Worm (Caenorhabditis elegans): Measurements from ENCODE around the gene kqt-2.

Gene kqt-2

ce11 chrX:8233554-8233953, 12.6 kb downstream of the kqt-2 start:
- TF ChIP-seq F16B12.6 (tag; optimal IDR thresholded peaks at IDR 0.05) = no peak
- TF ChIP-seq snu-23 (GFP tag; optimal IDR thresholded peaks at IDR 0.05) = peak; percentile 31
- TF ChIP-seq ceh-82 (tag; optimal IDR thresholded peaks at IDR 0.05) = no peak
- TF ChIP-seq nhr-85 (tag) = peak; percentile 78
- TF ChIP-seq C34B4.2 (tag; optimal IDR thresholded peaks at IDR 0.05) = no peak
- TF ChIP-seq ztf-11 (tag; optimal IDR thresholded peaks at IDR 0.05) = no peak
- peak; percentile 39 for TF ChIP-seq nhr-20 (tag; optimal IDR thresholded peaks at IDR 0.05)
- no peak for TF ChIP-seq sptf-1 (tag; optimal IDR thresholded peaks at IDR 0.05)
- peak; percentile 24 for TF ChIP-seq unc-130 (tag; optimal IDR thresholded peaks at IDR 0.05)
- no peak for TF ChIP-seq unc-86 (tag; optimal IDR thresholded peaks at IDR 0.05)
- no peak for TF ChIP-seq snpc-4 (tag; optimal IDR thresholded peaks at IDR 0.05)
- TF ChIP-seq nhr-237 (tag; optimal IDR thresholded peaks at IDR 0.05) = no peak
- peak; percentile 5 for TF ChIP-seq nhr-90 (tag; optimal IDR thresholded peaks at IDR 0.05; ENCODE audit: poor library complexity)
- no peak for TF ChIP-seq irx-1 (tag; optimal IDR thresholded peaks at IDR 0.05)
- no peak for TF ChIP-seq efl-1 (optimal IDR thresholded peaks at IDR 0.05)
- no peak for TF ChIP-seq efl-1 (GFP tag; optimal IDR thresholded peaks at IDR 0.05 in 1 of 2)
- TF ChIP-seq elt-3 (tag; optimal IDR thresholded peaks at IDR 0.05) = peak in 1 of 6 experiments; percentile 21
- TF ChIP-seq ceh-8 (GFP tag; optimal IDR thresholded peaks at IDR 0.05) = no peak
- TF ChIP-seq hlh-4 (tag; optimal IDR thresholded peaks at IDR 0.05) = no peak
- no peak for TF ChIP-seq unc-98 (GFP tag; IDR thresholded peaks at IDR 0.05)
- no peak for TF ChIP-seq nhr-12 (tag; optimal IDR thresholded peaks at IDR 0.05)
- peak; percentile 58 for TF ChIP-seq lin-14 (GFP tag; optimal IDR thresholded peaks at IDR 0.05)
- no peak for TF ChIP-seq lin-39 (tag; optimal IDR thresholded peaks at IDR 0.05)
- TF ChIP-seq nhr-11 (tag; optimal IDR thresholded peaks at IDR 0.05) = no peak
- peak in 1 of 2 experiments; percentile 18 for TF ChIP-seq lin-35 (GFP tag; optimal IDR thresholded peaks at IDR 0.05)
- no peak for TF ChIP-seq mab-9 (GFP tag; IDR thresholded peaks at IDR 0.05)
- TF ChIP-seq C04F5.9 (tag; optimal IDR thresholded peaks at IDR 0.05) = no peak
- peak; percentile 54 for TF ChIP-seq nhr-71 (tag; optimal IDR thresholded peaks at IDR 0.05)
- TF ChIP-seq nhr-47 (tag; optimal IDR thresholded peaks at IDR 0.05) = peak; percentile 24
- peak in 1 of 2 experiments; percentile 4 for TF ChIP-seq mdl-1 (tag; optimal IDR thresholded peaks at IDR 0.05)
- TF ChIP-seq efl-3 (GFP tag; optimal IDR thresholded peaks at IDR 0.05) = no peak

- TF ChIP-seq ets-5 (GFP tag; IDR thresholded peaks at IDR 0.05) (no peak), lin-14 (GFP tag; optimal IDR thresholded peaks at IDR 0.05) (peak; percentile 99), unc-130 (tag; optimal IDR thresholded peaks at IDR 0.05) (peak; percentile 91), pqm-1 (tag; optimal IDR thresholded peaks at IDR 0.05) (no peak), lir-3 (tag; optimal IDR thresholded peaks at IDR 0.05; ENCODE audit: poor library complexity) (peak; percentile 84), lin-15B (tag; optimal IDR thresholded peaks at IDR 0.05) (no peak), unc-62 (GFP tag; optimal IDR thresholded peaks at IDR 0.05) (no peak), pag-3 (tag; optimal IDR thresholded peaks at IDR 0.05; ENCODE audit: borderline replicate concordance, insufficient read depth) (no peak), fkh-4 (tag; optimal IDR thresholded peaks at IDR 0.05; ENCODE audit: borderline replicate concordance) (peak; percentile 33), lin-35 (GFP tag; optimal IDR thresholded peaks at IDR 0.05) (peak; percentile 62 to 89), nhr-28 (tag; optimal IDR thresholded peaks at IDR 0.05) (no peak), mep-1 (tag; optimal IDR thresholded peaks at IDR 0.05) (peak; percentile 82), aly-2 (tag; optimal IDR thresholded peaks at IDR 0.05) (no peak), hlh-4 (tag; optimal IDR thresholded peaks at IDR 0.05) (no peak), unc-30 (tag; optimal IDR thresholded peaks at IDR 0.05) (no peak), mdl-1 (tag; optimal IDR thresholded peaks at IDR 0.05) (peak; percentile 81 to 100), nhr-11 (tag; optimal IDR thresholded peaks at IDR 0.05) (peak; percentile 18), lsy-2 (tag; optimal IDR thresholded peaks at IDR 0.05) (peak; percentile 81 to 84), nhr-237 (tag; optimal IDR thresholded peaks at IDR 0.05) (peak; percentile 43), elt-2 (tag; optimal IDR thresholded peaks at IDR 0.05) (peak; percentile 81), hpl-2 (GFP tag; optimal IDR thresholded peaks at IDR 0.05) (peak; percentile 73), fos-1 (tag; optimal IDR thresholded peaks at IDR 0.05) (peak; percentile 77), ceh-88 (GFP tag; IDR thresholded peaks at IDR 0.05) (peak; percentile 76), ceh-82 (tag; optimal IDR thresholded peaks at IDR 0.05) (peak; percentile 13 to 53 (median 26)), mef-2 (tag; optimal IDR thresholded peaks at IDR 0.05) (peak; percentile 85), ceh-8 (GFP tag; optimal IDR thresholded peaks at IDR 0.05) (no peak), tbx-2 (tag; optimal IDR thresholded peaks at IDR 0.05) (peak; percentile 95), elt-3 (tag; optimal IDR thresholded peaks at IDR 0.05) (peak in 3 of 6 experiments; percentile 9 to 92 (median 63)), skn-1 (tag; optimal IDR thresholded peaks at IDR 0.05) (peak; percentile 62), vab-15 (tag; optimal IDR thresholded peaks at IDR 0.05) (peak; percentile 38), lin-39 (tag; optimal IDR thresholded peaks at IDR 0.05) (peak; percentile 71), ztf-4 (tag; optimal IDR thresholded peaks at IDR 0.05) (peak; percentile 65)
Measured at ce11 chrX:8231858-8232257, 14.3 kb downstream of the kqt-2 start, which contains the start of gene K02A6.3. TSS of gene K02A6.3 (minus strand) at chrX:8231931.

Measured in whole organism, L1 larva.